Worm (Caenorhabditis elegans): ENCODE measurements around the gene tiar-2.

Gene tiar-2

ce11 chrII:12809725-12810124 is 41.2 kb downstream of the tiar-2 start:
- TF ChIP-seq hlh-15 (tag; optimal IDR thresholded peaks at IDR 0.05) (no peak), ztf-16 (tag; optimal IDR thresholded peaks at IDR 0.05) (no peak), dmd-4 (tag; optimal IDR thresholded peaks at IDR 0.05; ENCODE audit: borderline replicate concordance) (no peak), fkh-10 (GFP tag; optimal IDR thresholded peaks at IDR 0.05) (no peak), pha-2 (tag; optimal IDR thresholded peaks at IDR 0.05) (no peak), T23F11.4 (GFP tag; optimal IDR thresholded peaks at IDR 0.05) (no peak), ahr-1 (tag; optimal IDR thresholded peaks at IDR 0.05) (no peak), eyg-1 (tag; optimal IDR thresholded peaks at IDR 0.05) (no peak)

- TF ChIP-seq sdc-2 (tag; optimal IDR thresholded peaks at IDR 0.05) (no peak), hlh-6 (tag; optimal IDR thresholded peaks at IDR 0.05) (no peak), K09A11.1 (tag; optimal IDR thresholded peaks at IDR 0.05; ENCODE audit: insufficient read depth) (no peak), che-1 (tag; optimal IDR thresholded peaks at IDR 0.05) (no peak), T23F11.4 (GFP tag; optimal IDR thresholded peaks at IDR 0.05) (no peak), hlh-13 (GFP tag; optimal IDR thresholded peaks at IDR 0.05) (no peak), ceh-18 (tag; optimal IDR thresholded peaks at IDR 0.05) (no peak), nfya-1 (tag; optimal IDR thresholded peaks at IDR 0.05) (no peak), pros-1 (tag; optimal IDR thresholded peaks at IDR 0.05) (no peak)
These were observed 42.2 kb downstream of the tiar-2 start, which contains the start of gene Y46G5A.20 for ce11 chrII:12810709-12811108. Y46G5A.20 (plus strand) TSS chrII:12811009.

- TF ChIP-seq odd-2 (tag; optimal IDR thresholded peaks at IDR 0.05) (no peak), fkh-6 (tag; optimal IDR thresholded peaks at IDR 0.05) (no peak), che-1 (tag; optimal IDR thresholded peaks at IDR 0.05) (no peak), ceh-19 (GFP tag; optimal IDR thresholded peaks at IDR 0.05) (no peak), sox-2 (GFP tag; IDR thresholded peaks at IDR 0.05) (no peak), Y22D7AL.16 (tag; optimal IDR thresholded peaks at IDR 0.05) (no peak), nhr-11 (tag; optimal IDR thresholded peaks at IDR 0.05) (no peak), unc-3 (GFP tag; conservative IDR thresholded peaks at IDR 0.05) (no peak), unc-3 (tag; optimal IDR thresholded peaks at IDR 0.05) (no peak), ceh-9 (tag; optimal IDR thresholded peaks at IDR 0.05) (no peak)
These were observed 44.8 kb downstream of the tiar-2 start for ce11 chrII:12813253-12813652.

- TF ChIP-seq elt-2 (tag; optimal IDR thresholded peaks at IDR 0.05) (peak; percentile 44), F13H6.1 (tag; optimal IDR thresholded peaks at IDR 0.05) (no peak)
These were observed 48.1 kb downstream of the tiar-2 start, which contains the start of gene acl-7 for ce11 chrII:12816412-12817146. acl-7 (minus strand) TSS chrII:12816462.

- TF ChIP-seq ceh-18 (tag; optimal IDR thresholded peaks at IDR 0.05) = no peak
- TF ChIP-seq nfya-1 (tag; optimal IDR thresholded peaks at IDR 0.05) = no peak
- no peak for TF ChIP-seq elt-2 (tag; optimal IDR thresholded peaks at IDR 0.05)
- TF ChIP-seq ceh-2 (tag; optimal IDR thresholded peaks at IDR 0.05) = no peak
- no peak for TF ChIP-seq ceh-24 (tag; optimal IDR thresholded peaks at IDR 0.05)
- TF ChIP-seq ttx-3 (tag; optimal IDR thresholded peaks at IDR 0.05) = no peak
- no peak for TF ChIP-seq lim-6 (tag; optimal IDR thresholded peaks at IDR 0.05)
- TF ChIP-seq ceh-34 (tag; optimal IDR thresholded peaks at IDR 0.05) = no peak
- TF ChIP-seq hlh-13 (GFP tag; optimal IDR thresholded peaks at IDR 0.05) = no peak
These were observed 50.0 kb downstream of the tiar-2 start, which contains the start of gene Y46G5A.22 for ce11 chrII:12818488-12818887. Y46G5A.22 (minus strand) TSS chrII:12818588.

ce11 chrII:12819979-12820378 is 51.5 kb downstream of the tiar-2 start:
- TF ChIP-seq ceh-30 (tag; optimal IDR thresholded peaks at IDR 0.05) = no peak
- TF ChIP-seq elt-2 (tag; optimal IDR thresholded peaks at IDR 0.05) = no peak
- TF ChIP-seq nfya-1 (tag; optimal IDR thresholded peaks at IDR 0.05) = no peak
- TF ChIP-seq fkh-6 (tag; optimal IDR thresholded peaks at IDR 0.05) = no peak

Data from whole organism, late embryonic.